Fruit fly (Drosophila melanogaster) whole organism, wandering third instar larva: ENCODE measurements around the gene CG9902.

Experiments
- GATAd ChIP-seq: sonication (Bioruptor generic); optimal IDR thresholded peaks from 2 replicates; lab custom pipeline; 2016; ENCODE audit warnings: missing biosample characterization, missing genetic modification characterization
- Hr83 ChIP-seq: fragments of 200-300 bp; sonication (Bioruptor generic); optimal IDR thresholded peaks from 2 replicates; lab custom pipeline; 2016; ENCODE audit warnings: missing biosample characterization, mild to moderate bottlenecking, missing genetic modification characterization, moderate library complexity; ENCODE audit not compliant: poor library complexity, severe bottlenecking
- N ChIP-seq: fragments of >200 bp; optimal IDR thresholded peaks from 2 replicates; lab custom pipeline; 2018; ENCODE audit warnings: missing biosample characterization, missing external identifiers, missing genetic modification characterization
- OdsH ChIP-seq: fragments of 200-800 bp; sonication (Bioruptor generic); optimal IDR thresholded peaks from 2 replicates; lab custom pipeline; 2016; ENCODE audit warnings: missing biosample characterization, mild to moderate bottlenecking, missing genetic modification characterization
- fru ChIP-seq: fragments of 200-800 bp; sonication (Bioruptor generic); optimal IDR thresholded peaks from 3 replicates; lab custom pipeline; 2016; ENCODE audit warnings: missing biosample characterization, mild to moderate bottlenecking, missing genetic modification characterization
- woc ChIP-seq: sonication (Bioruptor generic); optimal IDR thresholded peaks from 2 replicates; lab custom pipeline; 2016; ENCODE audit warnings: missing biosample characterization, mild to moderate bottlenecking, missing genetic modification characterization

dm6 chrX:16570572-16571224 is 23.4 kb upstream of the CG9902 start:
- no peak for TF ChIP-seq N
- TF ChIP-seq OdsH (GFP tag; lab: Kevin White, UChicago), result no peak
- no peak for TF ChIP-seq GATAd (GFP tag; lab: Kevin White, UChicago)
- no peak for TF ChIP-seq woc (GFP tag; lab: Kevin White, UChicago)
- no peak for TF ChIP-seq Hr83
- TF ChIP-seq fru (GFP tag; lab: Kevin White, UChicago), result no peak
